Worm (Caenorhabditis elegans): ENCODE data around the gene B0294.1.

ce11 chrX:1856160-1856559 is 41.0 kb downstream of the B0294.1 start, which contains the start of gene ceh-39:
- TF ChIP-seq madf-8 (GFP tag; conservative IDR thresholded peaks at IDR 0.05) (no peak), let-607 (tag; optimal IDR thresholded peaks at IDR 0.05) (no peak), snpc-4 (GFP tag; optimal IDR thresholded peaks at IDR 0.05) (no peak), snpc-4 (tag; optimal IDR thresholded peaks at IDR 0.05) (no peak), aptf-3 (GFP tag; IDR thresholded peaks at IDR 0.05) (no peak), ztf-28 (GFP tag; IDR thresholded peaks at IDR 0.05) (no peak), B0035.1 (tag; optimal IDR thresholded peaks at IDR 0.05) (no peak), lsl-1 (GFP tag; optimal IDR thresholded peaks at IDR 0.05) (no peak), Y79H2A.3 (GFP tag; conservative IDR thresholded peaks at IDR 0.05) (no peak), bed-2 (GFP tag; IDR thresholded peaks at IDR 0.05) (no peak), F49E8.2 (tag; optimal IDR thresholded peaks at IDR 0.05; ENCODE audit: insufficient read depth) (no peak)

All from whole organism, young adult.